Worm (Caenorhabditis elegans): ENCODE measurements around the gene slc-25A18.2.

The slc-25A18.2 gene

DNA sequence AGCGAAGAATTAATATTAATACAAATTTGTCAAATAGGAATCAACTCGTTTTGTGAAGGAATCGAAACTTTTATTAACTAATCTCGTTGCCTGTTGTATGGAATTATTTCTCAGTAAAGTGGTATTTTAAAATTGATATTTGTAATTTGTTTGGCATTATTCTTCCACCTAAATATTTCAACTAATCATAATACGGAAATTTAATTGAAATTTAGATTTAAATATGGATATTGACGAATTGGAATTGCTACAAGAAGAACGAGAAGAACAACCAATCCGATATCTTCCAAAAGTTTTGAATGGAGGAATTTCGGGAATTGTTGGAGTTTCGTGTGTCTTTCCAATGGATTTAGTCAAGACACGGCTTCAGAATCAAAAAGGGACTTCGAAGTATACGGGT is at the start of gene slc-25A18.2:
Gene slc-25A18.2 (plus strand): TSS at position 216 of the 400 bp plus-strand sequence.
- no peak for TF ChIP-seq R02D3.7 (tag; optimal IDR thresholded peaks at IDR 0.05)
- TF ChIP-seq elt-2 (tag; optimal IDR thresholded peaks at IDR 0.05), result no peak
- no peak for TF ChIP-seq elt-1 (tag; optimal IDR thresholded peaks at IDR 0.05)
- no peak for TF ChIP-seq pqm-1 (tag; optimal IDR thresholded peaks at IDR 0.05)
- TF ChIP-seq unc-39 (tag; optimal IDR thresholded peaks at IDR 0.05), result no peak
- no peak for TF ChIP-seq lin-15B (tag; optimal IDR thresholded peaks at IDR 0.05)
- no peak for TF ChIP-seq aly-2 (tag; optimal IDR thresholded peaks at IDR 0.05)
- TF ChIP-seq elt-3 (tag; optimal IDR thresholded peaks at IDR 0.05), result no peak
- TF ChIP-seq nhr-77 (tag; optimal IDR thresholded peaks at IDR 0.05), result no peak
- no peak for TF ChIP-seq nhr-28 (tag; optimal IDR thresholded peaks at IDR 0.05)
- no peak for TF ChIP-seq ceh-82 (tag; optimal IDR thresholded peaks at IDR 0.05)
- TF ChIP-seq nhr-25 (tag; optimal IDR thresholded peaks at IDR 0.05), result no peak
- no peak for TF ChIP-seq ceh-9 (tag; optimal IDR thresholded peaks at IDR 0.05)
- no peak for TF ChIP-seq nhr-237 (tag; optimal IDR thresholded peaks at IDR 0.05)
- TF ChIP-seq sea-2 (GFP tag; optimal IDR thresholded peaks at IDR 0.05), result no peak
- no peak for TF ChIP-seq skn-1 (tag; optimal IDR thresholded peaks at IDR 0.05)
- TF ChIP-seq mdl-1 (tag; optimal IDR thresholded peaks at IDR 0.05), result no peak
- no peak for TF ChIP-seq nfya-1 (tag; optimal IDR thresholded peaks at IDR 0.05; ENCODE audit: insufficient read depth)

DNA sequence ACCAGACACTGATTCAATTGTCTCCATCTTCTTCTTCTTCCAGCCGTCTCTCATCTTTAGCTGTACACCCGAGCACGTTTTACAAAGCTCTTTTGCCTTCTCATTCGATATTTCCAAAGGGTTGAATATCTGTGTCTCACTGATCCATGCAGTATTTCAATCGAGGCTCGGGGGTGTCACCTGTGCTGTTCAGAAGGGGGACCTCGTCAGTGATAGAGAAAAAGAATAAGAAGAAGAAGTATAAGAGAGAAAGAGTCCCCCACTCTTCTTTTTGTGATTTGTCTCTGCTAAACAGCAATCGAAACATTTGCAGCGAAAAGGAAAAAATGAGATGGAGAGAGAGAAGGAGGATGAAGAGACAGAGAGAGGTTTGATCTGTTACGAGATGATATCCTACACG is 48.8 kb upstream of the slc-25A18.2 start:
- no peak for TF ChIP-seq pqm-1 (tag; optimal IDR thresholded peaks at IDR 0.05)
- TF ChIP-seq nfya-1 (tag; optimal IDR thresholded peaks at IDR 0.05; ENCODE audit: insufficient read depth), result peak; percentile 7

DNA sequence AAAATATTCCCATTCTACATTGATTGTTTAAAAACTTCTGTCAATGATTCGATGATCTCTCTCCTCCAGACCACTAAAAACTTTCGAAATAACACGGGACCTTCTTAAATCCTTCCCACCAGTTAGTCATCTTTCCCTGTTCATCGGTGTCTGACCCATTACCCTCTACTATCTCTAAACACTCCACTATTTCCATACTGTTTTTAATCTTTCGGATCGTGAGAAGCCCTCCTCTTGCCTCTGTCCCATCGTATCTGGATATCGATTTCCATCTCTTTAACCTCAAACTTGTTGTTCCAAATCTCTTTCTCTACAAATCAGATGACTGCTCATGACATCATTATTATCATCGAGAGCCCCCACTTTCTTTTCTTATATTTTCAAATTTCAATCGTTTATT is 46.5 kb upstream of the slc-25A18.2 start:
- TF ChIP-seq ceh-9 (tag; optimal IDR thresholded peaks at IDR 0.05) (no peak), elt-2 (tag; optimal IDR thresholded peaks at IDR 0.05) (no peak), fkh-10 (GFP tag; optimal IDR thresholded peaks at IDR 0.05) (no peak), nhr-28 (tag; optimal IDR thresholded peaks at IDR 0.05) (no peak), jun-1 (tag; optimal IDR thresholded peaks at IDR 0.05) (no peak)

DNA sequence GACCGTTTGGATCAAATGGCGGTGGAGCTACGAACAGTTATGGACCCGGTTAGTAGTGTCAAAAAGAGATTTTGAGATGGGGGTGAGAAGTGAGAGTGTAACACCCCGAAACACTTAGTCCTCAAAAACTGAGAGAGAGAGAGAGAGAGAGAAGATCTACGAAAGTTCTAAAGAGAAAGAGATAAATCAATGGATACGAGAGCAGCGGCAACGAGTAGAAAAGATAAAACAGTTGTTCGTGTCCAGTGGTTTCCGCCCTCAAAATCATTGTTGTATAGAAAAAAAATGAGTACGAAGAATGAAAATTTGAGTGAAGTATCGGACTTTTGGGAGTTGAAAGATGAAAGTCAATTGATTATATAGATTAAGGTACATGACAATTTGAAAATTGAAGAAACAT is 45.8 kb upstream of the slc-25A18.2 start:
- no peak for TF ChIP-seq nhr-67 (tag; optimal IDR thresholded peaks at IDR 0.05)
- TF ChIP-seq hmg-11 (tag; optimal IDR thresholded peaks at IDR 0.05), result no peak
- no peak for TF ChIP-seq pha-4 (tag; optimal IDR thresholded peaks at IDR 0.05)
- no peak for TF ChIP-seq snpc-4 (tag; optimal IDR thresholded peaks at IDR 0.05)
- TF ChIP-seq nhr-77 (tag; optimal IDR thresholded peaks at IDR 0.05), result no peak
- TF ChIP-seq fkh-2 (tag; optimal IDR thresholded peaks at IDR 0.05), result no peak
- TF ChIP-seq ztf-4 (tag; optimal IDR thresholded peaks at IDR 0.05), result no peak
- TF ChIP-seq ceh-28 (tag; optimal IDR thresholded peaks at IDR 0.05), result no peak
- no peak for TF ChIP-seq fkh-10 (GFP tag; optimal IDR thresholded peaks at IDR 0.05)
- TF ChIP-seq ztf-11 (tag; optimal IDR thresholded peaks at IDR 0.05), result no peak
- TF ChIP-seq unc-62 (GFP tag; optimal IDR thresholded peaks at IDR 0.05), result no peak
- no peak for TF ChIP-seq elt-1 (tag; optimal IDR thresholded peaks at IDR 0.05)
- no peak for TF ChIP-seq daf-12 (tag; optimal IDR thresholded peaks at IDR 0.05)

DNA sequence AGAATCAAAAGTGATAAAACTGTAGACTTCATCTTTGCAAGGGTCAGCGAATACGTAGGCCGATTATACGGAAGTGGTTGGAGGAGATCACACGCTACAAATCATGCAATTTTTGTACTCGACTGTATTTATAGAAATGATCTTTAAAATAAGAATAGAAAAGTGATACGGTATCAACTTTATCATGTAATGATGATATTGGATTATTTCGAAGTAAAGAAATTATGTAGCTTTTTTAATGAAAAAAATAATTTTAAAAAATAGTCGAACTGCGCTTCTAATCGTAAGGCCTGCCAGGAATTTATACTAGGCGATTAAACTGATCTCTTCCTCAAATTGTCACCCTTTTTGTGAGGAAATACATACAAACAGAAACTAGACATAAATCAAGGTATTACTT is 41.0 kb upstream of the slc-25A18.2 start, which contains the start of gene B0496.11:
Gene B0496.11 (minus strand): TSS at position 101 of the 400 bp plus-strand sequence.
- no peak for TF ChIP-seq zag-1 (tag; optimal IDR thresholded peaks at IDR 0.05)
- no peak for TF ChIP-seq ceh-16 (tag; optimal IDR thresholded peaks at IDR 0.05)
- TF ChIP-seq elt-3 (tag; optimal IDR thresholded peaks at IDR 0.05), result no peak
- TF ChIP-seq ZK546.5 (tag; optimal IDR thresholded peaks at IDR 0.05), result no peak
- TF ChIP-seq hmg-11 (tag; optimal IDR thresholded peaks at IDR 0.05), result no peak
- no peak for TF ChIP-seq pqm-1 (tag; optimal IDR thresholded peaks at IDR 0.05)
- TF ChIP-seq ceh-82 (tag; optimal IDR thresholded peaks at IDR 0.05), result no peak

DNA sequence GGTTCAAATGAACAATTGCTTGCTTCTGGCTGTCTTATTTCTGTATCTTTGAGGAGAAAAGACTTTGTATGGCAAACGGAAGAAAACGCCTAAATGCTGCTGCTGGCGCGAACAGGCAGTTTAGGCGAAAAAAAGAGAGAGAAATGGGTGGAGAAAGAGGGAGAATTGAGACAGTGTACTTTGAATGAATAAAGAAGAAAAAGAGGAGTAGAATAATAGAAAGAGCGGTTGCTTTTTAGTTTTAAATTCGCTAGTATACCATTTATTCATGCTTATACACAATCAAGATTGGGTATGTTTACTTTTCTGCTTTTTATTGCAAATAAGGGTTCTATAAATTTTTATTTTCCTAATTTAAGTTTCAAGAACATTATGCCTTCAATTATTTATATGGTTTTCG is 35.5 kb upstream of the slc-25A18.2 start:
- TF ChIP-seq nhr-23 (tag; optimal IDR thresholded peaks at IDR 0.05) (no peak), pha-4 (tag; optimal IDR thresholded peaks at IDR 0.05) (no peak), nhr-67 (tag; optimal IDR thresholded peaks at IDR 0.05) (no peak), elt-3 (tag; optimal IDR thresholded peaks at IDR 0.05) (no peak), unc-62 (GFP tag; optimal IDR thresholded peaks at IDR 0.05) (no peak), egl-5 (tag; optimal IDR thresholded peaks at IDR 0.05) (no peak), ceh-82 (tag; optimal IDR thresholded peaks at IDR 0.05) (no peak), unc-39 (tag; optimal IDR thresholded peaks at IDR 0.05) (no peak), ceh-28 (tag; optimal IDR thresholded peaks at IDR 0.05) (no peak), lin-15B (tag; optimal IDR thresholded peaks at IDR 0.05) (no peak), sea-2 (GFP tag; optimal IDR thresholded peaks at IDR 0.05) (no peak), ztf-4 (tag; optimal IDR thresholded peaks at IDR 0.05) (no peak), daf-12 (tag; optimal IDR thresholded peaks at IDR 0.05) (no peak), elt-2 (tag; optimal IDR thresholded peaks at IDR 0.05) (no peak), nhr-25 (tag; optimal IDR thresholded peaks at IDR 0.05) (no peak), fos-1 (tag; optimal IDR thresholded peaks at IDR 0.05) (no peak), mdl-1 (tag; optimal IDR thresholded peaks at IDR 0.05) (no peak), nhr-11 (tag; optimal IDR thresholded peaks at IDR 0.05) (no peak), mml-1 (tag; optimal IDR thresholded peaks at IDR 0.05) (no peak)

Data from whole organism, L3 larva.